Fruit fly (Drosophila melanogaster) whole organism, embryonic: ENCODE results near the gene CG14356.

Source experiments
- Ada2b ChIP-seq: fragments of 200-800 bp; sonication (Bioruptor generic); IDR thresholded peaks from 2 replicates; pipeline ENCODE4 v1.3.6; 2022; ENCODE audit warnings: missing biosample characterization, missing genetic modification characterization
- CG10565 ChIP-seq: fragments of 200-800 bp; sonication (Bioruptor generic); optimal IDR thresholded peaks from 3 replicates; lab custom pipeline; 2016; ENCODE audit warnings: missing biosample characterization, mild to moderate bottlenecking, missing genetic modification characterization
- CG10959 ChIP-seq: fragments of 200-800 bp; sonication (Bioruptor generic); IDR thresholded peaks from 2 replicates; pipeline ENCODE4 v1.3.6; 2022; ENCODE audit warnings: missing biosample characterization, missing genetic modification characterization
- CG11247 ChIP-seq: fragments of 200-800 bp; sonication (Bioruptor generic); IDR thresholded peaks from 2 replicates; pipeline ENCODE4 v1.3.6; 2022; ENCODE audit warnings: missing biosample characterization, missing genetic modification characterization
- CG11504 ChIP-seq: fragments of 200-800 bp; sonication (Bioruptor generic); optimal IDR thresholded peaks from 3 replicates; lab custom pipeline; 2019; ENCODE audit warnings: missing biosample characterization, mild to moderate bottlenecking, missing genetic modification characterization, moderate library complexity
- CG12236 ChIP-seq: fragments of 200-800 bp; sonication (Bioruptor generic); optimal IDR thresholded peaks from 2 replicates; lab custom pipeline; 2016; ENCODE audit warnings: missing biosample characterization, missing genetic modification characterization
- CG12391 ChIP-seq: fragments of 200-800 bp; sonication (Bioruptor generic); optimal IDR thresholded peaks from 3 replicates; lab custom pipeline; 2018; ENCODE audit warnings: missing biosample characterization, mild to moderate bottlenecking, missing genetic modification characterization, moderate library complexity
- CG13775 ChIP-seq: fragments of 200-800 bp; sonication (Bioruptor generic); optimal IDR thresholded peaks from 3 replicates; lab custom pipeline; 2017; ENCODE audit warnings: missing biosample characterization, mild to moderate bottlenecking, missing genetic modification characterization
- CG14710 ChIP-seq: fragments of 200-800 bp; sonication (Bioruptor generic); optimal IDR thresholded peaks from 3 replicates; lab custom pipeline; 2019; ENCODE audit warnings: missing biosample characterization, mild to moderate bottlenecking, missing genetic modification characterization, moderate library complexity
- CG15479 ChIP-seq: fragments of 200-800 bp; sonication (Bioruptor generic); optimal IDR thresholded peaks from 3 replicates; lab custom pipeline; 2019; ENCODE audit warnings: missing biosample characterization, mild to moderate bottlenecking, missing genetic modification characterization, moderate library complexity
- CG1647 ChIP-seq: fragments of 200-800 bp; sonication (Bioruptor generic); optimal IDR thresholded peaks from 3 replicates; lab custom pipeline; 2016; ENCODE audit warnings: missing biosample characterization, missing genetic modification characterization
- CG16779 ChIP-seq: fragments of 200-800 bp; sonication (Bioruptor generic); IDR thresholded peaks from 2 replicates; pipeline ENCODE4 v1.3.6; 2022; ENCODE audit warnings: missing biosample characterization, missing genetic modification characterization
- CG18011 ChIP-seq: fragments of 200-800 bp; sonication (Bioruptor generic); optimal IDR thresholded peaks from 2 replicates; lab custom pipeline; 2017; ENCODE audit warnings: missing biosample characterization, missing genetic modification characterization, mild to moderate bottlenecking, moderate library complexity, missing genotype
- CG30020 ChIP-seq: fragments of 200-800 bp; optimal IDR thresholded peaks from 2 replicates; lab custom pipeline; 2019; ENCODE audit warnings: missing biosample characterization, mild to moderate bottlenecking, missing genetic modification characterization, moderate library complexity
- CG32532 ChIP-seq: fragments of 200-800 bp; sonication (Bioruptor generic); IDR thresholded peaks from 2 replicates; pipeline ENCODE4 v1.3.6; 2022; ENCODE audit warnings: missing biosample characterization, missing genetic modification characterization
- CG3281 ChIP-seq: fragments of 200-800 bp; sonication (Bioruptor generic); optimal IDR thresholded peaks from 3 replicates; lab custom pipeline; 2017; ENCODE audit warnings: missing biosample characterization, mild to moderate bottlenecking, missing genetic modification characterization
- CG5953 ChIP-seq: fragments of 200-800 bp; sonication (Bioruptor generic); IDR thresholded peaks from 2 replicates; pipeline ENCODE4 v1.3.6; 2022; ENCODE audit warnings: missing biosample characterization, missing genetic modification characterization
- CG8359 ChIP-seq: fragments of 200-800 bp; sonication (Bioruptor generic); optimal IDR thresholded peaks from 2 replicates; lab custom pipeline; 2017; ENCODE audit warnings: missing biosample characterization, mild to moderate bottlenecking, missing genetic modification characterization, borderline replicate concordance
- CG9797 ChIP-seq: fragments of 200-800 bp; sonication (Bioruptor generic); optimal IDR thresholded peaks from 3 replicates; lab custom pipeline; 2018; ENCODE audit warnings: missing biosample characterization, mild to moderate bottlenecking, missing genetic modification characterization
- CHES-1-like ChIP-seq: fragments of 200-800 bp; sonication (Bioruptor generic); optimal IDR thresholded peaks from 2 replicates; lab custom pipeline; 2016; ENCODE audit warnings: missing biosample characterization, missing genetic modification characterization
- Dfd ChIP-seq, 2 experiments: fragments of >200 bp; optimal IDR thresholded peaks; 2 replicates each; lab custom pipeline; 2017; ENCODE audit warnings: missing biosample characterization in 2 of 2, missing genetic modification characterization in 2 of 2
- ERR ChIP-seq: fragments of 200-800 bp; sonication (Bioruptor generic); optimal IDR thresholded peaks from 2 replicates; lab custom pipeline; 2016; ENCODE audit warnings: missing biosample characterization, missing genetic modification characterization
- Hsf ChIP-seq: fragments of 200-800 bp; sonication (Bioruptor generic); optimal IDR thresholded peaks from 3 replicates; lab custom pipeline; 2016; ENCODE audit warnings: missing biosample characterization, missing genetic modification characterization
- NFAT ChIP-seq: fragments of 200-800 bp; sonication (Bioruptor generic); IDR thresholded peaks from 2 replicates; pipeline ENCODE4 v1.3.6; 2022; ENCODE audit warnings: missing biosample characterization, missing genetic modification characterization
- Rfx ChIP-seq: fragments of 200-800 bp; sonication (Bioruptor generic); IDR thresholded peaks from 2 replicates; pipeline ENCODE4 v1.3.6; 2022; ENCODE audit warnings: missing biosample characterization, missing genetic modification characterization
- Scr ChIP-seq: fragments of 200-800 bp; sonication (Bioruptor generic); IDR thresholded peaks from 2 replicates; pipeline ENCODE4 v1.3.6; 2022; ENCODE audit warnings: missing biosample characterization, missing genetic modification characterization; ENCODE audit not compliant: partially characterized antibody
- Trl ChIP-seq, 3 experiments: fragments of >200 bp in 2 of 3; fragments of 200-800 bp in 1 of 3; sonication (Bioruptor generic) in 1 of 3; optimal IDR thresholded peaks; 2 replicates in 1 of 3; 3 replicates in 2 of 3; lab custom pipeline; 2016 to 2017; ENCODE audit warnings: missing biosample characterization in 1 of 3, missing genetic modification characterization in 1 of 3
- bab2 ChIP-seq: fragments of 200-800 bp; sonication (Bioruptor generic); optimal IDR thresholded peaks from 2 replicates; lab custom pipeline; 2016; ENCODE audit warnings: missing biosample characterization, missing genetic modification characterization
- caup ChIP-seq: fragments of 200-800 bp; sonication (Bioruptor generic); optimal IDR thresholded peaks from 3 replicates; lab custom pipeline; 2017; ENCODE audit warnings: missing biosample characterization, mild to moderate bottlenecking, missing genetic modification characterization, moderate library complexity; ENCODE audit not compliant: severe bottlenecking
- chn ChIP-seq: fragments of 200-800 bp; sonication (Bioruptor generic); optimal IDR thresholded peaks from 2 replicates; lab custom pipeline; 2016; ENCODE audit warnings: missing biosample characterization, missing genetic modification characterization
- corto ChIP-seq: fragments of 200-800 bp; sonication (Bioruptor generic); optimal IDR thresholded peaks from 2 replicates; lab custom pipeline; 2016; ENCODE audit warnings: missing biosample characterization, mild to moderate bottlenecking, missing genetic modification characterization, moderate library complexity
- dm ChIP-seq: fragments of 200-800 bp; sonication (Bioruptor generic); optimal IDR thresholded peaks from 3 replicates; lab custom pipeline; 2016; ENCODE audit warnings: missing biosample characterization, missing genetic modification characterization
- dmrt11E ChIP-seq: fragments of 200-800 bp; sonication (Bioruptor generic); optimal IDR thresholded peaks from 3 replicates; lab custom pipeline; 2018; ENCODE audit warnings: missing biosample characterization, mild to moderate bottlenecking, missing genetic modification characterization, moderate library complexity
- ewg ChIP-seq: fragments of 200-800 bp; sonication (Bioruptor generic); optimal IDR thresholded peaks from 3 replicates; lab custom pipeline; 2017; ENCODE audit warnings: mild to moderate bottlenecking, missing biosample characterization, missing genetic modification reagents, missing genetic modification characterization
- fd102C ChIP-seq: fragments of 200-800 bp; sonication (Bioruptor generic); optimal IDR thresholded peaks from 2 replicates; lab custom pipeline; 2018; ENCODE audit warnings: missing biosample characterization, mild to moderate bottlenecking, missing genetic modification characterization, moderate library complexity
- fru ChIP-seq: fragments of >200 bp; optimal IDR thresholded peaks from 2 replicates; lab custom pipeline; 2017
- hbn ChIP-seq: fragments of 200-800 bp; sonication (Bioruptor generic); IDR thresholded peaks from 2 replicates; pipeline ENCODE4 v1.3.6; 2022; ENCODE audit warnings: missing biosample characterization, missing genetic modification characterization; ENCODE audit not compliant: partially characterized antibody
- her ChIP-seq: fragments of 200-800 bp; sonication (Bioruptor generic); optimal IDR thresholded peaks from 2 replicates; lab custom pipeline; 2016; ENCODE audit warnings: missing biosample characterization, missing genetic modification characterization
- nmo ChIP-seq: fragments of 200-800 bp; sonication (Bioruptor generic); optimal IDR thresholded peaks from 2 replicates; lab custom pipeline; 2018; ENCODE audit warnings: missing biosample characterization, mild to moderate bottlenecking, missing genetic modification characterization, moderate library complexity
- rib ChIP-seq: fragments of 200-800 bp; sonication (Bioruptor generic); IDR thresholded peaks from 2 replicates; pipeline ENCODE4 v1.3.6; 2022; ENCODE audit warnings: missing biosample characterization, missing genetic modification characterization
- scrt ChIP-seq: fragments of 200-800 bp; sonication (Bioruptor generic); optimal IDR thresholded peaks from 2 replicates; lab custom pipeline; 2018; ENCODE audit warnings: missing biosample characterization, mild to moderate bottlenecking, missing genetic modification characterization, moderate library complexity
- sna ChIP-seq: fragments of 200-800 bp; sonication (Bioruptor generic); IDR thresholded peaks from 2 replicates; pipeline ENCODE4 v1.3.6; 2022; ENCODE audit warnings: missing biosample characterization, missing genetic modification characterization; ENCODE audit not compliant: partially characterized antibody
- tna ChIP-seq: fragments of 200-800 bp; sonication (Bioruptor generic); IDR thresholded peaks from 2 replicates; pipeline ENCODE4 v1.3.6; 2022; ENCODE audit warnings: missing biosample characterization, missing genetic modification characterization; ENCODE audit not compliant: partially characterized antibody
- wor ChIP-seq: fragments of 200-800 bp; sonication (Bioruptor generic); IDR thresholded peaks from 2 replicates; pipeline ENCODE4 v1.3.6; 2022; ENCODE audit warnings: missing biosample characterization, missing genetic modification characterization
- zfh2 ChIP-seq: fragments of 200-800 bp; sonication (Bioruptor generic); optimal IDR thresholded peaks from 2 replicates; lab custom pipeline; 2016; ENCODE audit warnings: missing biosample characterization, missing genetic modification characterization

CG14356 gene

dm6 chr3R:14152550-14152949 is 20.7 kb upstream of the CG14356 start, which contains the start of gene CG42500:
TSS of gene CG42500 (minus strand) at chr3R:14152650.
- TF ChIP-seq CG11504 (tag; lab: Kevin White, UChicago) (no peak), wor (no peak), CG3281 (GFP tag; lab: Kevin White, UChicago) (no peak), CG12391 (tag; lab: Kevin White, UChicago) (no peak), chn (GFP tag; lab: Kevin White, UChicago) (no peak), CG10959 (GFP tag; lab: Robert Waterston, UW) (no peak), CG12236 (GFP tag; lab: Kevin White, UChicago) (no peak), caup (GFP tag; lab: Kevin White, UChicago) (no peak), Rfx (no peak), rib (GFP tag; lab: Robert Waterston, UW) (no peak), CG10565 (GFP tag; lab: Kevin White, UChicago) (no peak), hbn (GFP tag; lab: Robert Waterston, UW) (no peak), CG14710 (no peak), Dfd (GFP tag; optimal IDR thresholded peaks at IDR 0.05; lab: Kevin White, UChicago) (no peak), CG30020 (no peak)
- TF ChIP-seq, all 482 proteins: peak for 0

dm6 chr3R:14151840-14152239 is 20.0 kb upstream of the CG14356 start, which contains the start of gene CG14355:
TSS of gene CG14355 (minus strand) at chr3R:14151940.
- TF ChIP-seq bab2 (GFP tag; lab: Kevin White, UChicago): no peak

- peak; percentile 93 for TF ChIP-seq scrt (GFP tag; lab: Kevin White, UChicago)
- peak; percentile 6 for TF ChIP-seq CG8359
- TF ChIP-seq ewg: peak; percentile 79
- peak; percentile 21 to 57 for TF ChIP-seq Trl (optimal IDR thresholded peaks at IDR 0.05; lab: Kevin White, UChicago)
- no peak for TF ChIP-seq Trl (GFP tag; optimal IDR thresholded peaks at IDR 0.05; lab: Kevin White, UChicago)
- TF ChIP-seq nmo (GFP tag; lab: Kevin White, UChicago): no peak
- TF ChIP-seq NFAT: no peak
- no peak for TF ChIP-seq CG1647 (GFP tag; lab: Kevin White, UChicago)
- TF ChIP-seq, all 482 proteins: peak for 4
Observed at dm6 chr3R:14140912-14141311, 9.0 kb upstream of the CG14356 start.

dm6 chr3R:14125479-14126121 is 6.3 kb downstream of the CG14356 start, which contains the start of the genes 140up and Polr2B:
TSS of gene 140up (minus strand) at chr3R:14125548.
TSS of gene Polr2B (plus strand) at chr3R:14125791.
- TF ChIP-seq sna (GFP tag; lab: Robert Waterston, UW) (no peak), fru (lab: Kevin White, UChicago) (no peak), chn (GFP tag; lab: Kevin White, UChicago) (peak; percentile 78), dm (GFP tag; lab: Kevin White, UChicago) (peak; percentile 18), CG16779 (GFP tag; lab: Robert Waterston, UW) (no peak), CHES-1-like (GFP tag; lab: Kevin White, UChicago) (peak; percentile 76), fd102C (GFP tag; lab: Kevin White, UChicago) (peak; percentile 8), Scr (GFP tag; lab: Robert Waterston, UW) (peak; percentile 26; the same call in 1 of the 2 replicates), Hsf (GFP tag; lab: Kevin White, UChicago) (peak; percentile 87), dmrt11E (tag; lab: Kevin White, UChicago) (peak; percentile 92), CG11247 (peak; percentile 91), rib (GFP tag; lab: Robert Waterston, UW) (peak; percentile 92), corto (GFP tag; lab: Kevin White, UChicago) (peak; percentile 58), zfh2 (GFP tag; lab: Kevin White, UChicago) (peak; percentile 88), CG5953 (GFP tag; lab: Robert Waterston, UW) (peak; percentile 59), CG32532 (GFP tag; lab: Robert Waterston, UW) (peak; percentile 95), CG13775 (peak; percentile 95), ERR (peak; percentile 22), tna (no peak), her (GFP tag; lab: Kevin White, UChicago) (peak; percentile 38), Ada2b (GFP tag; lab: Robert Waterston, UW) (peak; percentile 88), CG18011 (GFP tag; lab: Kevin White, UChicago) (peak; percentile 83), CG9797 (GFP tag; lab: Kevin White, UChicago) (peak; percentile 9), CG15479 (GFP tag; lab: Kevin White, UChicago) (no peak)
